Fruit fly (Drosophila melanogaster): ENCODE results near the gene CG32069.

Gene CG32069

dm6 chr3L:11064689-11065088 lies 2.3 kb upstream of the CG32069 start, which contains the start of the genes CG32075, CG45101 and SuUR (continued):
- TF ChIP-seq bsh (GFP tag; optimal IDR thresholded peaks at IDR 0.05) (peak in 1 of 2 experiments; percentile 85), bowl (GFP tag; IDR thresholded peaks at IDR 0.05) (0 out of 2 replicates have a peak, but pooled peaks have one; percentile 40), Chrac-16 (GFP tag; optimal IDR thresholded peaks at IDR 0.05) (peak; percentile 93), CG9932 (GFP tag; IDR thresholded peaks at IDR 0.05) (peak; percentile 94), her (GFP tag; optimal IDR thresholded peaks at IDR 0.05) (peak; percentile 68), pum (GFP tag; optimal IDR thresholded peaks at IDR 0.05) (peak; percentile 87), CG6272 (GFP tag; IDR thresholded peaks at IDR 0.05) (peak; percentile 90), CG11695 (GFP tag; IDR thresholded peaks at IDR 0.05) (peak; percentile 78), Awh (GFP tag; IDR thresholded peaks at IDR 0.05) (peak; percentile 71; the same call in 1 of the 2 replicates), CG12155 (GFP tag; optimal IDR thresholded peaks at IDR 0.05) (peak; percentile 89), Dip2 (GFP tag; IDR thresholded peaks at IDR 0.05) (no peak), sens (GFP tag) (peak; percentile 99), Kr (GFP tag; optimal IDR thresholded peaks at IDR 0.05) (no peak), HLH54F (GFP tag; optimal IDR thresholded peaks at IDR 0.05) (peak; percentile 92), CG14860 (GFP tag; IDR thresholded peaks at IDR 0.05; ENCODE audit: partially characterized antibody) (no peak), CG10543 (GFP tag; optimal IDR thresholded peaks at IDR 0.05) (peak; percentile 90), ato (GFP tag; IDR thresholded peaks at IDR 0.05; ENCODE audit: partially characterized antibody) (no peak), CG9609 (GFP tag; optimal IDR thresholded peaks at IDR 0.05) (peak; percentile 91), CG10462 (GFP tag; optimal IDR thresholded peaks at IDR 0.05) (peak; percentile 76), CG10959 (GFP tag; IDR thresholded peaks at IDR 0.05) (peak; percentile 57), row (GFP tag; IDR thresholded peaks at IDR 0.05) (peak; percentile 94), Med (GFP tag) (peak; percentile 99), vnd (GFP tag; IDR thresholded peaks at IDR 0.05; ENCODE audit: partially characterized antibody) (no peak), so (GFP tag; IDR thresholded peaks at IDR 0.05) (peak; percentile 78; the same call in 2 of the 3 replicates), dysf (GFP tag; IDR thresholded peaks at IDR 0.05) (peak; percentile 87), bab2 (GFP tag; optimal IDR thresholded peaks at IDR 0.05) (peak; percentile 92), CG17612 (GFP tag; IDR thresholded peaks at IDR 0.05) (peak; percentile 59; the same call in 1 of the 2 replicates), gsb (GFP tag; IDR thresholded peaks at IDR 0.05) (peak; percentile 53; the same call in 1 of the 2 replicates), Atf6 (GFP tag; IDR thresholded peaks at IDR 0.05) (peak; percentile 86), tgo (GFP tag; IDR thresholded peaks at IDR 0.05) (peak; percentile 94), vvl (GFP tag; IDR thresholded peaks at IDR 0.05) (peak; percentile 91), H15 (GFP tag; IDR thresholded peaks at IDR 0.05) (peak; percentile 81), Asciz (GFP tag; optimal IDR thresholded peaks at IDR 0.05) (peak; percentile 62), CG14050 (GFP tag; IDR thresholded peaks at IDR 0.05) (peak; percentile 72; the same call in 2 of the 3 replicates), E2f2 (GFP tag; IDR thresholded peaks at IDR 0.05) (peak; percentile 78), slbo (GFP tag; IDR thresholded peaks at IDR 0.05) (peak; percentile 94), z (GFP tag; IDR thresholded peaks at IDR 0.05) (no peak), CG6765 (GFP tag; optimal IDR thresholded peaks at IDR 0.05) (peak; percentile 9), CG15073 (GFP tag; optimal IDR thresholded peaks at IDR 0.05) (peak; percentile 57), ranshi (GFP tag; IDR thresholded peaks at IDR 0.05) (peak; percentile 86), eyg (GFP tag; optimal IDR thresholded peaks at IDR 0.05) (peak; percentile 76), CG13287 (GFP tag; IDR thresholded peaks at IDR 0.05; ENCODE audit: partially characterized antibody) (peak; percentile 49), ind (GFP tag; optimal IDR thresholded peaks at IDR 0.05) (peak; percentile 89), oc (tag; optimal IDR thresholded peaks at IDR 0.05) (peak; percentile 57), CG1792 (GFP tag; optimal IDR thresholded peaks at IDR 0.05) (peak; percentile 69), Hr51 (GFP tag; optimal IDR thresholded peaks at IDR 0.05) (peak; percentile 83 to 93)
